Worm (Caenorhabditis elegans): ENCODE data around the gene Y64H9A.2.

Gene Y64H9A.2

DNA sequence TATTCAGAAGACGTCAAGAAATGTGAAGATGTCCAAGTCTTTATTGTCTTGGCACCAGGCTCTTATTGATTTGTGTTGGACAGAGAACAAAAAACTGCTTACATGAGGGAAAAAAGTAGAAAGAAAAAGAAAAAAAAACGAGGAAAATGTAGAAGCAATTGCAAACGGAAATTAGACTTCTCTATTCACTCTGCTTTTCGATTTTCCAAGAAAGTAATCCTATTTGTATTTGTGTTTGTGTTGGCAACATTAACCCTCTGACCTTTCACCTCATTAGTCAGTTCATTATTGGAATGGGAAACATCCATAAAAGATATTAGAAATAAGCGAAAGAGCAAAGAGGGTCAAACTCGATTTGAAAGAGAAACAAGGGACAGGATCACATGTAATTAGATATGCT is 12.0 kb upstream of the Y64H9A.2 start:
- TF ChIP-seq unc-62 (GFP tag; optimal IDR thresholded peaks at IDR 0.05), result no peak

DNA sequence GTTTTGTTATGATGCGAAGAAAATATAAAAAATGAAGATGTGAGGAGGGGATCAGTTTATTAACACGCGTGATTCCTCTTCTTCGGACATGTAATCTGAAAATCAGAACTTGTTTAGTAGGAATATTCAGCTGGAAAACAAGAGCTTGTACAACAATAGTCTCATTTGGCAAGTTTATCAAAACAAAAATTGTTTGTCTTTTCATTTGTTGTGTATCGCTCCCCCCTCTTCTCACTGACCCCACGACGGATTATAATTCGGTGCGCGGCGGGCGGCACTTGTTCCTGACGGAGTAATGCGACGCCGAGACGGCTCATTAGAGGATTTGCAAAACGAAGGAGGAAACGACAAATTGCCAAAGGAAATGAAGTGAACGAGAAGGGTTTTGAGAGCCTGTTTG is 9.9 kb upstream of the Y64H9A.2 start, which contains the start of gene ZC449.4:
Gene ZC449.4 (minus strand): TSS at position 101 of the 400 bp plus-strand sequence.
- no peak for TF ChIP-seq unc-62 (GFP tag; optimal IDR thresholded peaks at IDR 0.05)

DNA sequence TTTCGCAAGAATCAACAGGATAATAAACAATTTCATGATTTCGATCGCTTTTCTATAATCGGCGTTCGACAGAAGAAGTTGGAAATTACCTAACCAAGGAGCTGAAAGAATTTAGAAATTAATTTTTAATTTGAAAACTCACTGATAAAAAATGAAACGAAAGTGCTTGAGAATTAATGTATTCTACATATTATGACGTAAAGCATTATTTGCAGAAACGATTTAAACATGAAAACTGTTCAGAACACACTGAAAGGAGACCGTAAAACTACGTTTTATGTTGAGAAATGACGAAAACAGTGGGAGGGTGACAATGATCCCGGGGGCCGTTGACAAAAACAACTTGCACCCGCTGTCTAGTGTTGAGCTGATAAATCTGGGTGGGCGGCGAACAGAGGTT is 6.1 kb upstream of the Y64H9A.2 start, which contains the start of gene ZC449.5:
Gene ZC449.5 (minus strand): TSS at position 101 of the 400 bp plus-strand sequence.
- no peak for TF ChIP-seq unc-62 (GFP tag; optimal IDR thresholded peaks at IDR 0.05)

DNA sequence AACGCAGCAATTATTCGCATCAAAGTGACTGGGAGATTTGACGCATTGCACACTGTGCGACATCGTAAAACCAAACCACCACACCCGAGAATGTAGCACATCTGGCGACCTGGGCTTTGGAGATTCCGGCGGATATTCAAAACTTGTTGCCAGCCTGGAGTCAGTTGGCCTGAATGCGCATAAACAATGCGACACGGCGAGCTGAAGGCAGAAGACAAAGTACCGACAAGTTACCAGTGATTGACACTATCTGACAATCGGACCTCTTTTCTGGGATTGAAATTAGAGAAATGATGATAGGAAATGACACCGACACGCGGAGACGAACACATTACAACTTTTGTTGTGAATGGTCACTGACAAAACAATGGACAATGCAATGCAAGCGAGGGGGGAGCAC is 5.0 kb upstream of the Y64H9A.2 start:
- no peak for TF ChIP-seq unc-62 (GFP tag; optimal IDR thresholded peaks at IDR 0.05)

DNA sequence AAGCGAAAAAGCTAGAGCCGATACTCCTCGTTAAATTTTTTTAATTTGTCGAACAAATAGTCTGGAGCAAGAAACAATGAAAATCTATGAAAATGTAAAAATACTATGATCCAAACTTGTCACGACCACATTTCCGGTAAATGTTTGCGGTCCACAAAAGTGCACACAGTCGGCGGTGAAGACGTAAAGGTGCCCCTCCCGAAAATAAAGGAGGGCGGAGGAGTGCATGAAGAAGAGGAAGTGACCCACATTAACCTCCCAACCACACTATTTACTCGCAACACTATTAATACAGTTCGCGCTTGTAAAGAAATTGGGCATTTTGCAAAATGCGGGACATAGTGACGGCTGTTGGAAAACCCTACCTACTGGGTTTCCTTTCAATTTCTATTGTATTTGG is 3.7 kb upstream of the Y64H9A.2 start:
- TF ChIP-seq unc-62 (GFP tag; optimal IDR thresholded peaks at IDR 0.05), result no peak

DNA sequence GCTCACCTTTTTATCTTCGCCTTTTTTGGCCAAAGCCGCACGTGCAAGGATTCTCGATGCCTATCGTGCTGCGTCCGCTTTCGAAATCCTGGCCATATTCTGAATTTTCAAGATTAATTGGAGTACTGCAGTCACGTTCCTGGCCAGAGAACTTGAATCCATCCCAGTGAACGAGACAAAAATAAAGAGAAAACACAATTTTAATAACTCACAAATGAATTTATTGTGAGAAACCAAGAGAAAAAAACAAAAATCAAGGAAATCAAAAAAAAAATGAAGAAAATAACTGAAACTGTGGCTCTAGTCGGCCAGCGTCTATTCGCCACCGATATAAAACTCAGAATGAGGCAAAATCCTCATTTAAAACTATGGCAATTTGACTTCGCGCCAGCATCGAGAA is 15.4 kb downstream of the Y64H9A.2 start, which contains the start of gene C24H10.4:
Gene C24H10.4 (minus strand): TSS at position 101 of the 400 bp plus-strand sequence.
- TF ChIP-seq unc-62 (GFP tag; optimal IDR thresholded peaks at IDR 0.05), result no peak

DNA sequence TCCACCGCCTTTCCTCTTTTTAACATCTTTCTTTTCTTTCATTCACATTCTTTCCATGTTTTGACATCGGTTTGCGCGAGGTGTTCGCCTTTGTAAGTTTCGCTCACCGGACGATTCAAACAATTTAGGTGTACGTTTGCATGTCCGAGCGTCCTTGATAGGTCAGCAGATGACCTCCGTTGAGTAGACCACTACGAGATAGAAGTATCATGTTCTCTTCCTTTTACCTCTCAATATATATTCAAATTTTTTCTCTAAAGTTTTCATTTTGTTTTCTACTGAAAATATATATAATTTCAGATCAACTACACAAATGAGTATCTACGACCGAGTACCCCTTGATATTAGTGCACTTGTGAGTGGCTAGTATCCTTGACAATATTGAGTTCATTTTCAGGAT is 17.0 kb downstream of the Y64H9A.2 start, which contains the start of gene C24H10.3:
Gene C24H10.3 (plus strand): TSS at position 301 of the 400 bp plus-strand sequence.
- TF ChIP-seq unc-62 (GFP tag; optimal IDR thresholded peaks at IDR 0.05), result no peak

DNA sequence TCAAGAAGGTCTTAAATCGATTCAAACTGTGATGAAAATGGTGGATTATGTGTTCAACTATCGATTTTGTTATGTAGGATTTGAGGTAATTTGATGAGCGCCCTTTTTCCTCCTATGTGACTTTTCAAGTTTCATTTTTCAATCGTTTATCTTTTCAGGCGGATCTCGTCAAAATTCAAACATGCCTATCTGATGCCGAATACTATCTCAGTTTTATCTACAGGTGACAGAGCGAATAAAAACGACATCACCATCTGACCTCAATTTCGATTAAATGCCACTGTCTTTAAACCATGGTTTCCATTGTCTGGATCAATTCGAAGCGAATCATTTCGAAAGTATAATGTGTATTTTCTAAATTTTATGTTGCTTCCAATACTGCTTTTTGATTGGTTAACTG is 18.0 kb downstream of the Y64H9A.2 start:
- TF ChIP-seq unc-62 (GFP tag; optimal IDR thresholded peaks at IDR 0.05), result no peak

DNA sequence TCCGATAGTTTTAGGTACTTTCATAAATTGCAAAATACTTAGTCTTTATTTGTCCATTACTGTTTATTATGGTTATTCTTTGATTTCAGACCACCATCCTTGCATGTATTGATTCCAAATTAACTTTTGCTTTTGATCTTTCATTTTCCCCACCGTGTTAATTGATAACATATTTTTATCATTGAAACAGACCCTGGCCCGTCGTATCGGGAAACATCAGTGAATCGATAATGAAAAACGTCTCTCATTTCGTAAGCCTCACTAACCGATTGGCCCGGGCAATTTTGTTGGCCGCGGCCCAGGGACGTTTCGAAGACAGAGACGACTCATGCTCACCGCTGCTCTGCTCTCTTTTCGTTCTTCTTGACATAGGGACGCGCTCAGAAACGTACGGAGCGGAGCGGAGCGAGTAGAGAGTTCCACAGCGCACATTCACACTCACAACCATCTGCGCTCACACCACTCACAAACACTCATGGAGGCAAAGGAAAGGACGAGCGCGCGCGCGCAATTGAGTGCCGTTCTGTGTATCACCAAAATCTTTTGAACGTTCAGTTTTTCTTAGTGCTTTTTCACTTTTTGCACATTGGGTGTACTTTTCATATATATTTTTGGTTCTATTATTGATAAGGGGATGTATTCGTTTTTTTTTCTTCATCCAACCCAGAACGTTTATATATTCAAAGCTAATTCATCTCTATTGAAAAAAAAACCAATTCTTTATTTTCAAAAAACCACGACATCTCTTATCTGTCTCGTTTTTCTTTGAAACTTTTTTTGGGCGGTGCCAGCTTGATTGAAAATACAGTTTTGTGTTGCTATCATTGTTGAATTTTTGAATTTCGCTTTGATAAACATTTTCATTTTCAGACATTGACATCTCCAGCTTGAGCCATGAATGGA is 20.2 kb downstream of the Y64H9A.2 start, which contains the start of gene C24H10.2:
Gene C24H10.2 (plus strand): TSS at position 853 of the 903 bp plus-strand sequence.
- TF ChIP-seq unc-62 (GFP tag; optimal IDR thresholded peaks at IDR 0.05), result no peak

DNA sequence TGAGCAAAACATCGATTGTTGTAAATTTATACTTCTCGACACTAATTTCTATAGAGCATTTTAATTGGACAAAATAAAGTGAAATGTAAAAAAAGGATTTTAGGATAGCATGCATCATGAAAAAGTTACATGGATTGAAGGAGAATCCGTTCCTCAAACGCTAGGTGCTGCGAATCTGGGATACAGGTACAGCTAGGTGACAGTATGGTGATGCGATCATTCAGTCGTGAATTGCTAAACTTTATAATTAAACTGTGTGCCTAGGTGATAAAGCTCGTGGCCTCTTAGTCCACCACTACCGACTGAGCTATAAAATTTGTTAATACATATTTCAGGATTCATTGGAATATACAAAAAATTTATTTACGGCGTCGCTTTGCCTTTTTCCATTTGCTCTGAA is 22.8 kb downstream of the Y64H9A.2 start:
- no peak for TF ChIP-seq unc-62 (GFP tag; optimal IDR thresholded peaks at IDR 0.05)

DNA sequence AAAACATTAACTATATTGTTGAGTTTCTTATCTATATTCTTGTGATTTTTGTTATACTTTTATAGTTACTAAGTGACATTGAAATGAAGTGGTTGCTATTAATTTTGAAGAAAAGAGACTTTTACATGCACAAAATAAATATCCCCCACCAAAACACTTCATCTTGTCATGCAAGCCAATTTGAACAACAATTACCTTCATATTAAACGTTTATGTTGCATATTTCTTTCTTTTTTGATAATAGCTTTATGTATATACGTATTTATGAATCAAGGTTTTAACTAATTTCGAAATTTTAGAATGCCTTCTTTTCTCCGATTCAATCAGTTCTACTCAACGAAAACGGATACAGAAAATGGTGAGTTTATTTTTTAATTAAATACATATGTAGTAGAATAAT is 24.0 kb downstream of the Y64H9A.2 start, which contains the start of gene clc-7:
Gene clc-7 (plus strand): TSS at position 301 of the 400 bp plus-strand sequence.
- no peak for TF ChIP-seq unc-62 (GFP tag; optimal IDR thresholded peaks at IDR 0.05)

DNA sequence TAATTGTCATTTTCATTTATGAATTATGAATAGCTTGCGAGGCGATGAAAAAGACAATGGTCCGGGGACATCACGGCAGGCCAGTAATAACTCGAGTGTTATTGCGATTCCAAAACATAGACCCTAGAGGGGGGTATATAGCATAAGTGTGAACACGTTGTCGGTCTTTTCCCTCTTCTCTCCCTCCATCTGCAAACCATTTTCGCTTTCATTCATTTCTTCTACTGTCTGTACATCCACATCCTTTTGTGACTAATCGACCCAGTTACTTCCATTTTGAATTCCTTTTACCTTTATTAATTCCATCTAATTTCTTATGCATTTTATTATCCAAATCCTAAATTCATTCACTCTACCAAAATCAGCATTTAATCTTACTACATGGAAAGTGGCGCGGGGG is 27.2 kb downstream of the Y64H9A.2 start:
- no peak for TF ChIP-seq unc-62 (GFP tag; optimal IDR thresholded peaks at IDR 0.05)

DNA sequence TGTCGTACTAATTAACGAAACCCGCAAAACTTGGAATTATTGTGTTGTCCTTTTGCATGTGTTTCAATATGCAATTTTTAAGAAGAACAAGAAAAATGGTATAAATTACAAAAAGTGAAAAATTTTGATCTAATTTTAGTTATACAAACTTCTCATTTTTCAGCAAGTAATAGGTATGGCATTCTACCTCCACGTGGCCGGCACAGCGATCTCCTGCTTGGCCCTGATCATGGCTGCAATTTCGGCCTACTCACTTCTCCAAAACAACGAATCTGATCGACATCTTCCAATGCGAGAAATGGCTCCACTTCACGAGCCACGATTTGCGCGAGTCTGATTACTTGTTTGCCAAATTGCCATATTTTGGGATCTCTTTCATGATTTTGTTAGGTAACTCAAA is 30.1 kb downstream of the Y64H9A.2 start:
- TF ChIP-seq unc-62 (GFP tag; optimal IDR thresholded peaks at IDR 0.05), result no peak

DNA sequence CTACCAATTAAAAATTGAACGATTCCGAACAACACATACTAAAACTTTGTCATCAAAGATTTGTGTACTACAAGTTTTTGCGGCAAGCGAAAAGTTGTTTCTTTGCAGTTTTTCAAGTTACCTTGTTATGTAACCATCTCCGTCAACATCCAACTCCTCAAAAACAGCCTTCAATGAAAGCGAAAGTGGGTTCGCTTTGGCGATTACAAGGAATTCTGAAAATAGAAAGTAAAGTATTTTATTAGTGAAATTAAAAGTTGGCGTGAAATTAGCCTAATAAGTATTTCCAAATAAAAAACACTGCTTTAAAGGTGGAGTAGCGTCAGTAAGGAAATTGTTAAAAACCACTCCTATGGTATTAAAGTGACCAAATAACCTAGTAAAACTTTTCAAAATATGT is 31.8 kb downstream of the Y64H9A.2 start:
- no peak for TF ChIP-seq unc-62 (GFP tag; optimal IDR thresholded peaks at IDR 0.05)

DNA sequence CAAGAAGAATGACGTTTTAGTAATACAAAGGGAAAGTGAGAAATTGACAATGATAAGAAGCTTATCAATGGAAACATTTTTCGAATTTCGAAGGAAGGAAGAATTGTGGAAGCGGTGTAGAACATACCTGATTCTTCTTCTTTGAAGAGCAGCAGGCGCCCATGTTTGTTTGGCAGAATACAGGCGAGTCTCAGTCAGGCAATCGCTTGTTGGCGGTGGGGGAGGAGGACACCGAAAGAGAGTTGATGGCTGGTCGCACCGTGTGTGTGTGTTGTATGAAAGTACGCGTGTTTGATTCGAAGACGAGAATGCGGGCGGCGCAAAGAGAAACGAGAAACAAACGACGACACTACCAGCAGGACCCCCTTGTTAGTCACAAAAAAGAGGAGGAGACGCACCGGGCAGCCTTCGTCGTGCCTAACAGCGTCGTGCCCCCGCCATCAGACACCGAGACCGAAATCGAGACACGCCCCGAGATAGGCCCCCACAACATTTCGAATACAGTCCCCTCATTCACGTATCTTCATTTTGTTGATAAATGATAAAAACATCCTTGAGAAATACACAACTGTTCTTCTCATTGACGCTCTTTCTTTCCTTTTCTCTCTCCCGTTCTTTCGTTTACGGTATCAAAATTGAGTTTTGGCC is 34.0 kb downstream of the Y64H9A.2 start, which contains the start of gene cal-5:
Gene cal-5 (minus strand): TSS at position 266 of the 648 bp plus-strand sequence.
- TF ChIP-seq unc-62 (GFP tag; optimal IDR thresholded peaks at IDR 0.05), result no peak

DNA sequence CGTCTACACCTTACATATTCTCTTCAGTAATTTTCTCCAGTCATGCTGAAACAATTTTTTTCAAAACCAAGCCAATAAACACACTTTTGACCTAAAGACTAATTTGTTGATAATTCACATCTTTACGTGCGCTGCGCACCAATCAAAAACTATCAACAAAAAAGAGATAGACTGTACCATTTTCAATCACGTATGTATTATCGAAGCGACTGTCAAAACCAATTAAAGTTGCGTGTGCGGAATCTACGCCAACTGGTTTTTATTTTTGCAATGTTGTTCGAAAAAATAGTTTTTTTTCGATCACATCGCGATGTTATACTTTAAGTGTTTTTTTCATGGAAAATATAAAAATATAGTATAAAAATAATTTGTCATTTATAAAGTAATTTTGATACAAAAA is 35.5 kb downstream of the Y64H9A.2 start:
- no peak for TF ChIP-seq unc-62 (GFP tag; optimal IDR thresholded peaks at IDR 0.05)
